Fruit fly (Drosophila melanogaster) whole organism, prepupa: ENCODE data around the gene CG33648.

Experiments used
- Blimp-1 ChIP-seq: fragments of 200-800 bp; sonication (Bioruptor generic); optimal IDR thresholded peaks from 3 replicates; lab custom pipeline; 2017; ENCODE audit warnings: missing biosample characterization, missing genetic modification characterization, mild to moderate bottlenecking, moderate library complexity, missing genetic modification reagents
- CG15336 ChIP-seq: fragments of 200-800 bp; sonication (Bioruptor generic); IDR thresholded peaks from 2 replicates; pipeline ENCODE4 v1.3.6; 2022; ENCODE audit warnings: missing biosample characterization, missing genetic modification characterization
- CG1621 ChIP-seq: fragments of 200-800 bp; sonication (Bioruptor generic); optimal IDR thresholded peaks from 3 replicates; lab custom pipeline; 2018; ENCODE audit warnings: missing biosample characterization, mild to moderate bottlenecking, missing genetic modification characterization
- CG16779 ChIP-seq: fragments of 200-800 bp; sonication (Bioruptor generic); optimal IDR thresholded peaks from 3 replicates; lab custom pipeline; 2017; ENCODE audit warnings: missing biosample characterization, mild to moderate bottlenecking, missing genetic modification characterization
- CG31627 ChIP-seq: fragments of 200-800 bp; sonication (Bioruptor generic); optimal IDR thresholded peaks from 3 replicates; lab custom pipeline; 2016; ENCODE audit warnings: missing biosample characterization, missing genetic modification characterization
- CG34406 ChIP-seq: fragments of 200-800 bp; sonication (Bioruptor generic); optimal IDR thresholded peaks from 3 replicates; lab custom pipeline; 2016; ENCODE audit warnings: missing biosample characterization, missing genetic modification characterization
- CG4318 ChIP-seq: fragments of 200-800 bp; sonication (Bioruptor generic); optimal IDR thresholded peaks from 3 replicates; lab custom pipeline; 2017; ENCODE audit warnings: missing biosample characterization, mild to moderate bottlenecking, missing genetic modification characterization
- CG6163 ChIP-seq: fragments of 200-800 bp; sonication (Bioruptor generic); IDR thresholded peaks from 3 replicates; pipeline ENCODE4 v1.3.6; 2022; ENCODE audit warnings: missing biosample characterization, missing genetic modification characterization
- CG6276 ChIP-seq: fragments of 200-800 bp; sonication (Bioruptor generic); optimal IDR thresholded peaks from 2 replicates; lab custom pipeline; 2017; ENCODE audit warnings: missing biosample characterization, mild to moderate bottlenecking, missing genetic modification characterization
- CG6792 ChIP-seq: fragments of 200-800 bp; sonication (Bioruptor generic); optimal IDR thresholded peaks from 3 replicates; lab custom pipeline; 2016; ENCODE audit warnings: missing biosample characterization, missing genetic modification characterization
- CG6808 ChIP-seq: fragments of 200-800 bp; sonication (Bioruptor generic); optimal IDR thresholded peaks from 3 replicates; lab custom pipeline; 2017; ENCODE audit warnings: missing biosample characterization, missing genetic modification characterization, mild to moderate bottlenecking, moderate library complexity, missing genetic modification reagents
- CG8119 ChIP-seq: fragments of 200-800 bp; sonication (Bioruptor generic); IDR thresholded peaks from 3 replicates; pipeline ENCODE4 v1.3.6; 2022; ENCODE audit warnings: missing biosample characterization, missing genetic modification characterization
- CG8319 ChIP-seq: fragments of 200-800 bp; sonication (Bioruptor generic); optimal IDR thresholded peaks from 3 replicates; lab custom pipeline; 2016; ENCODE audit warnings: missing biosample characterization, missing genetic modification characterization
- CG8632 ChIP-seq: fragments of 200-800 bp; sonication (Bioruptor generic); optimal IDR thresholded peaks from 3 replicates; lab custom pipeline; 2016; ENCODE audit warnings: missing biosample characterization, missing genetic modification characterization
- Eip75B ChIP-seq: fragments of 200-800 bp; sonication (Bioruptor generic); optimal IDR thresholded peaks from 3 replicates; lab custom pipeline; 2016; ENCODE audit warnings: missing biosample characterization, missing genetic modification characterization
- Eip78C ChIP-seq: fragments of 200-800 bp; sonication (Bioruptor generic); peaks from one replicate; lab custom pipeline; 2016; ENCODE audit warnings: missing biosample characterization, missing genetic modification characterization
- Eip93F ChIP-seq: fragments of 200-800 bp; sonication (Bioruptor generic); optimal IDR thresholded peaks from 2 replicates; lab custom pipeline; 2016; ENCODE audit warnings: missing biosample characterization, mild to moderate bottlenecking, missing genetic modification characterization
- Gug ChIP-seq: fragments of 200-800 bp; sonication (Bioruptor generic); IDR thresholded peaks from 2 replicates; pipeline ENCODE4 v1.3.6; 2022; ENCODE audit warnings: missing biosample characterization, missing genetic modification characterization
- Hr38 ChIP-seq: sonication (Bioruptor generic); optimal IDR thresholded peaks from 2 replicates; lab custom pipeline; 2016; ENCODE audit warnings: missing biosample characterization, missing genetic modification characterization
- Hr39 ChIP-seq: fragments of 200-800 bp; sonication (Bioruptor generic); optimal IDR thresholded peaks from 2 replicates; lab custom pipeline; 2016; ENCODE audit warnings: missing biosample characterization, missing genetic modification characterization
- Lpt ChIP-seq: fragments of 200-800 bp; sonication (Bioruptor generic); optimal IDR thresholded peaks from 3 replicates; lab custom pipeline; 2016; ENCODE audit warnings: missing biosample characterization, missing genetic modification characterization
- OdsH ChIP-seq: fragments of 200-800 bp; sonication (Bioruptor generic); optimal IDR thresholded peaks from 3 replicates; lab custom pipeline; 2016; ENCODE audit warnings: missing biosample characterization, missing genetic modification characterization
- Sox102F ChIP-seq: fragments of 200-800 bp; sonication (Bioruptor generic); optimal IDR thresholded peaks from 2 replicates; lab custom pipeline; 2016; ENCODE audit warnings: missing biosample characterization, mild to moderate bottlenecking, missing genetic modification characterization
- acj6 ChIP-seq: fragments of 200-800 bp; sonication (Bioruptor generic); optimal IDR thresholded peaks from 3 replicates; lab custom pipeline; 2016; ENCODE audit warnings: missing biosample characterization, missing genetic modification characterization
- dac ChIP-seq: fragments of 200-800 bp; sonication (Bioruptor generic); optimal IDR thresholded peaks from 2 replicates; lab custom pipeline; 2017; ENCODE audit warnings: missing biosample characterization, mild to moderate bottlenecking, missing genetic modification characterization
- dsx ChIP-seq: fragments of 200-800 bp; optimal IDR thresholded peaks from 3 replicates; lab custom pipeline; 2019; ENCODE audit warnings: missing biosample characterization, mild to moderate bottlenecking, missing genetic modification characterization, moderate library complexity; ENCODE audit not compliant: poor library complexity, severe bottlenecking
- eg ChIP-seq: fragments of 200-800 bp; sonication (Bioruptor generic); IDR thresholded peaks from 3 replicates; pipeline ENCODE4 v1.3.6; 2022; ENCODE audit warnings: missing biosample characterization, missing genetic modification characterization
- esn ChIP-seq: fragments of 200-800 bp; sonication (Bioruptor generic); optimal IDR thresholded peaks from 2 replicates; lab custom pipeline; 2016; ENCODE audit warnings: missing biosample characterization, mild to moderate bottlenecking, missing genetic modification characterization, moderate library complexity
- fd59A ChIP-seq: fragments of 200-800 bp; sonication (Bioruptor generic); optimal IDR thresholded peaks from 2 replicates; lab custom pipeline; 2017; ENCODE audit warnings: missing biosample characterization, mild to moderate bottlenecking, missing genetic modification characterization, missing genetic modification reagents
- fd85E ChIP-seq: fragments of 200-800 bp; sonication (Bioruptor generic); optimal IDR thresholded peaks from 3 replicates; lab custom pipeline; 2016; ENCODE audit warnings: missing biosample characterization, missing genetic modification characterization
- lz ChIP-seq: fragments of 200-800 bp; sonication (Bioruptor generic); optimal IDR thresholded peaks from 3 replicates; lab custom pipeline; 2016; ENCODE audit warnings: missing biosample characterization, missing genetic modification characterization
- net ChIP-seq: fragments of 200-800 bp; sonication (Bioruptor generic); optimal IDR thresholded peaks from 3 replicates; lab custom pipeline; 2016; ENCODE audit warnings: missing biosample characterization, missing genetic modification characterization
- pdm3 ChIP-seq: fragments of 200-800 bp; sonication (Bioruptor generic); optimal IDR thresholded peaks from 3 replicates; lab custom pipeline; 2016; ENCODE audit warnings: missing biosample characterization, missing genetic modification characterization
- ss ChIP-seq, 2 experiments: fragments of 200-800 bp; sonication (Bioruptor generic); optimal IDR thresholded peaks; 2 replicates in 1 of 2; 3 replicates in 1 of 2; lab custom pipeline; 2017 to 2018; ENCODE audit warnings: mild to moderate bottlenecking in 2 of 2, missing biosample characterization in 2 of 2, missing genetic modification characterization in 2 of 2, moderate library complexity in 1 of 2
- svp ChIP-seq: fragments of 200-800 bp; sonication (Bioruptor generic); peaks from one replicate; lab custom pipeline; 2016; ENCODE audit warnings: missing biosample characterization, missing genetic modification characterization

CG33648 gene

DNA sequence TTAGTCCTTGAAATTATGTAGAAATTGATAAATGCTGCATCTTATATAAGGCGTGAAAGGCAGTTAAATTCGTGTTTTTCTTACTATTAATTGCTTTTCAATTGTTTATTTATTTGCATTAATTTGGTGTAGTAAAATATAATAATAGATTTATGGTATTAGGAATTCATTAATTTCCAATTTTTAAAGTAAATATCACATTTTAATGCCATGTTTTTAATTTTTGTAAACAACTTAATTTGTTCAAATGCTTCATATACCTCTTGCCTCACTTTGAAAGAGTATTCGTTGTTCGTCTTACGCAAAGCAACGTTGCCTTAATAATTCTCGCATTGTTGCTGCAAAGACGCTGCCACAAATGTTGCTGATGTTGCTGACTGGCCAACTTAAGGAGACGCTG, 45.2 kb downstream of the CG33648 start (continued):
- TF ChIP-seq Blimp-1 (GFP tag; lab: Kevin White, UChicago) (no peak), dac (GFP tag; lab: Kevin White, UChicago) (no peak), acj6 (GFP tag; lab: Kevin White, UChicago) (peak; percentile 36), Sox102F (GFP tag; lab: Kevin White, UChicago) (no peak), CG6808 (peak; percentile 49), OdsH (GFP tag; lab: Kevin White, UChicago) (peak; percentile 14), fd59A (GFP tag; lab: Kevin White, UChicago) (peak; percentile 61), CG31627 (GFP tag; lab: Kevin White, UChicago) (no peak), eg (GFP tag; lab: Robert Waterston, UW) (no peak), net (GFP tag; lab: Kevin White, UChicago) (no peak), Gug (no peak), Eip75B (GFP tag; lab: Kevin White, UChicago) (peak; percentile 19), dsx (GFP tag; lab: Kevin White, UChicago) (peak; percentile 55), CG15336 (no peak), CG1621 (tag; lab: Kevin White, UChicago) (peak; percentile 2), CG6792 (GFP tag; lab: Kevin White, UChicago) (no peak), CG6276 (GFP tag; lab: Kevin White, UChicago) (no peak), CG8319 (GFP tag; lab: Kevin White, UChicago) (no peak), fd85E (no peak), CG16779 (tag; lab: Kevin White, UChicago) (no peak), Hr38 (GFP tag; lab: Kevin White, UChicago) (no peak), svp (GFP tag; lab: Kevin White, UChicago) (peak; percentile 65), esn (GFP tag; lab: Kevin White, UChicago) (peak; percentile 26), CG4318 (GFP tag; lab: Kevin White, UChicago) (no peak), Lpt (GFP tag; lab: Kevin White, UChicago) (no peak)
- TF ChIP-seq, all 60 proteins: peak for 27

dm6 chr2L:14570129-14570528, 46.0 kb downstream of the CG33648 start:
- 0 out of 3 replicates have a peak, but pooled peaks have one; percentile 13 for TF ChIP-seq CG8119 (GFP tag; lab: Robert Waterston, UW)
- TF ChIP-seq Hr38 (GFP tag; lab: Kevin White, UChicago), result no peak
- peak; percentile 58 for TF ChIP-seq Eip78C (GFP tag; lab: Kevin White, UChicago)
- TF ChIP-seq CG34406 (GFP tag; lab: Kevin White, UChicago), result no peak
- peak; percentile 1 for TF ChIP-seq pdm3 (GFP tag; lab: Kevin White, UChicago)
- TF ChIP-seq Gug, result peak; percentile 18; the same call in 1 of the 2 replicates
- no peak for TF ChIP-seq Eip93F (GFP tag; lab: Kevin White, UChicago)
- peak; percentile 40; the same call in 1 of the 3 replicates for TF ChIP-seq eg (GFP tag; lab: Robert Waterston, UW)
- 0 out of 2 replicates have a peak, but pooled peaks have one; percentile 11 for TF ChIP-seq CG15336
- TF ChIP-seq OdsH (GFP tag; lab: Kevin White, UChicago), result no peak
- TF ChIP-seq svp (GFP tag; lab: Kevin White, UChicago), result peak; percentile 16
- TF ChIP-seq ss (GFP tag; optimal IDR thresholded peaks at IDR 0.05; lab: Kevin White, UChicago), result peak; percentile 34 to 87
- peak; percentile 64; the same call in 1 of the 3 replicates for TF ChIP-seq CG6163
- TF ChIP-seq CG6808, result no peak

DNA sequence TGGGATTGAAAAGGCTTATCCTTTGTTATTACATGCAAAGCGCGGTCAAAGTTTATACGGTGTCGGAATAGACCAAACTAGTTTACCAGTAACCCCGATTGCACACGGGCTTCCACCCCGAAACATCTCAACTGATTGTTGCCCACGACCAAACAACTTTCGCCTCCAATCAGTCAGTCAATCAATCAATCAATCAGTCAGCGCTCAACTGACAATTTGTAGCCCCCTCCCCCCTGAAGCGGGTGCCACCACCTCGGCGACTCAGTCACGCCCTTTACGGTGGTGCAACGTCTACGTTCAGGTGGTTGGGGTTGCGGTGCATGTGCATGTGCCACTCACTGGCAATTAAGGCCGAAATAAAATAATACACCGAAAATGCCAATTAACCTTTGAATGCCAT, 46.7 kb downstream of the CG33648 start:
- TF ChIP-seq esn (GFP tag; lab: Kevin White, UChicago) (no peak), CG8632 (GFP tag; lab: Kevin White, UChicago) (no peak), CG4318 (GFP tag; lab: Kevin White, UChicago) (no peak), Hr39 (GFP tag; lab: Kevin White, UChicago) (no peak), svp (GFP tag; lab: Kevin White, UChicago) (peak; percentile 53), lz (GFP tag; lab: Kevin White, UChicago) (no peak)
